Worm (Caenorhabditis elegans) whole organism, L4 larva: ENCODE measurements around the gene pqn-37.
A peak's percentile ranks its signal among the peaks of the same experiment; 100 is the strongest.

Experiments
- F44E2.7 ChIP-seq: fragments of 200-800 bp; sonication (Bioruptor generic); IDR thresholded peaks from 2 replicates; pipeline ENCODE4 v2.1.2; 2022; ENCODE audit warnings: missing genetic modification characterization, missing compliant biosample characterization
- T20F7.1 ChIP-seq: fragments of 200-800 bp; sonication (Bioruptor generic); optimal IDR thresholded peaks from 2 replicates; lab custom pipeline; 2018; ENCODE audit warnings: mild to moderate bottlenecking, missing genetic modification characterization, missing compliant biosample characterization
- Y48G9A.11 ChIP-seq: fragments of 200-800 bp; sonication (Bioruptor generic); IDR thresholded peaks from 2 replicates; pipeline ENCODE4 v1.3.6; 2022; ENCODE audit warnings: missing genetic modification reagents, missing genetic modification characterization, missing compliant biosample characterization
- Y5F2A.4 ChIP-seq: fragments of 200-800 bp; sonication (Bioruptor generic); optimal IDR thresholded peaks from 2 replicates; lab custom pipeline; 2018; ENCODE audit warnings: mild to moderate bottlenecking, missing genetic modification characterization, missing compliant biosample characterization
- Y75B8A.6 ChIP-seq: fragments of 200-800 bp; sonication (Bioruptor generic); IDR thresholded peaks from 2 replicates; pipeline ENCODE4 v1.3.6; 2022; ENCODE audit warnings: missing genetic modification reagents, missing genetic modification characterization, missing compliant biosample characterization
- aly-2 ChIP-seq: sonication (generic microtip); optimal IDR thresholded peaks from 2 replicates; lab custom pipeline; 2018; ENCODE audit warnings: missing biosample characterization, missing genetic modification characterization
- ceh-28 ChIP-seq: fragments of 150-350 bp; optimal IDR thresholded peaks from 2 replicates; lab custom pipeline; 2014; ENCODE audit warnings: missing biosample characterization, missing genetic modification reagents, missing genetic modification characterization
- ceh-44 ChIP-seq: fragments of 200-800 bp; sonication (Bioruptor generic); IDR thresholded peaks from 2 replicates; pipeline ENCODE4 v1.3.6; 2022; ENCODE audit warnings: missing genetic modification reagents, missing genetic modification characterization, missing compliant biosample characterization
- ceh-62 ChIP-seq: sonication (generic microtip); optimal IDR thresholded peaks from 2 replicates; lab custom pipeline; 2017; ENCODE audit warnings: missing biosample characterization, missing genetic modification characterization
- ceh-82 ChIP-seq: sonication (generic microtip); optimal IDR thresholded peaks from 2 replicates; lab custom pipeline; 2017; ENCODE audit warnings: missing biosample characterization, missing genetic modification characterization
- ces-1 ChIP-seq: fragments of 150-350 bp; sonication (generic microtip); optimal IDR thresholded peaks from 4 replicates; lab custom pipeline; 2014; ENCODE audit warnings: missing biosample characterization, missing genetic modification reagents, missing genetic modification characterization
- daf-12 ChIP-seq: fragments of 150-350 bp; optimal IDR thresholded peaks from 2 replicates; lab custom pipeline; 2014; ENCODE audit warnings: missing biosample characterization, missing genetic modification reagents, missing genetic modification characterization
- daf-16 ChIP-seq, 3 experiments: sonication (generic microtip); optimal IDR thresholded peaks; 2 replicates each; lab custom pipeline; 2016 to 2017; ENCODE audit warnings: missing genetic modification characterization in 3 of 3, missing genetic modification reagents in 3 of 3, mild to moderate bottlenecking in 2 of 3, missing compliant biosample characterization in 2 of 3, missing biosample characterization in 1 of 3, moderate library complexity in 1 of 3
- dmd-6 ChIP-seq: fragments of 200-800 bp; sonication (Bioruptor generic); IDR thresholded peaks from 2 replicates; pipeline ENCODE4 v1.3.6; 2022; ENCODE audit warnings: missing genetic modification reagents, missing genetic modification characterization, missing compliant biosample characterization
- dmd-9 ChIP-seq: fragments of 200-800 bp; sonication (Bioruptor generic); IDR thresholded peaks from 2 replicates; pipeline ENCODE4 v1.3.6; 2022; ENCODE audit warnings: missing genetic modification reagents, missing genetic modification characterization, missing compliant biosample characterization
- duxl-1 ChIP-seq: sonication (generic microtip); optimal IDR thresholded peaks from 2 replicates; lab custom pipeline; 2016; ENCODE audit warnings: mild to moderate bottlenecking, missing genetic modification characterization, moderate library complexity, missing compliant biosample characterization; ENCODE audit not compliant: poor library complexity
- dve-1 ChIP-seq: sonication (generic microtip); optimal IDR thresholded peaks from 2 replicates; lab custom pipeline; 2017; ENCODE audit warnings: antibody characterized with exemption, mild to moderate bottlenecking, missing genetic modification characterization, missing compliant biosample characterization; ENCODE audit not compliant: insufficient read depth
- egl-27 ChIP-seq: sonication (generic microtip); optimal IDR thresholded peaks from 3 replicates; lab custom pipeline; 2017; ENCODE audit warnings: missing biosample characterization, missing genetic modification reagents, missing genetic modification characterization
- fkh-10 ChIP-seq: fragments of 150-350 bp; optimal IDR thresholded peaks from 2 replicates; lab custom pipeline; 2014; ENCODE audit warnings: missing biosample characterization, missing genetic modification reagents, missing genetic modification characterization
- fos-1 ChIP-seq: fragments of 150-350 bp; optimal IDR thresholded peaks from 2 replicates; lab custom pipeline; 2014; ENCODE audit warnings: missing biosample characterization, missing genetic modification characterization
- gei-8 ChIP-seq: fragments of 200-800 bp; sonication (Bioruptor generic); optimal IDR thresholded peaks from 2 replicates; lab custom pipeline; 2018; ENCODE audit warnings: mild to moderate bottlenecking, missing genetic modification characterization, missing compliant biosample characterization
- hlh-11 ChIP-seq: fragments of 200-800 bp; sonication (Bioruptor generic); optimal IDR thresholded peaks from 2 replicates; lab custom pipeline; 2018; ENCODE audit warnings: mild to moderate bottlenecking, missing genetic modification characterization, missing compliant biosample characterization
- jun-1 ChIP-seq: fragments of 150-350 bp; optimal IDR thresholded peaks from 2 replicates; lab custom pipeline; 2014; ENCODE audit warnings: missing biosample characterization, missing genetic modification reagents, missing genetic modification characterization
- lin-13 ChIP-seq: fragments of 150-350 bp; optimal IDR thresholded peaks from 2 replicates; lab custom pipeline; 2014; ENCODE audit warnings: missing biosample characterization, missing genetic modification reagents, missing genetic modification characterization
- lin-15B ChIP-seq: fragments of 150-350 bp; sonication (generic microtip); optimal IDR thresholded peaks from 3 replicates; lab custom pipeline; 2014; ENCODE audit warnings: missing biosample characterization, missing genetic modification characterization
- lin-39 ChIP-seq: fragments of 150-350 bp; optimal IDR thresholded peaks from 2 replicates; lab custom pipeline; 2014; ENCODE audit warnings: missing biosample characterization, missing genetic modification reagents, missing genetic modification characterization
- madf-5 ChIP-seq, 2 experiments: fragments of 200-800 bp; sonication (Bioruptor generic); IDR thresholded peaks; 2 replicates each; pipeline ENCODE4 v1.3.6; 2022; ENCODE audit warnings: missing compliant biosample characterization in 2 of 2, missing genetic modification characterization in 2 of 2
- madf-9 ChIP-seq: fragments of 200-800 bp; sonication (Bioruptor generic); conservative IDR thresholded peaks from 2 replicates; pipeline ENCODE4 v1.3.6; 2022; ENCODE audit warnings: missing genetic modification reagents, missing genetic modification characterization, missing compliant biosample characterization
- mdl-1 ChIP-seq, 2 experiments: fragments of 150-350 bp in 1 of 2; sonication (generic microtip) in 1 of 2; optimal IDR thresholded peaks; 2 replicates each; lab custom pipeline; 2014 to 2017; ENCODE audit warnings: missing biosample characterization in 2 of 2, missing genetic modification characterization in 2 of 2
- nhr-102 ChIP-seq: sonication (generic microtip); optimal IDR thresholded peaks from 2 replicates; lab custom pipeline; 2016; ENCODE audit warnings: mild to moderate bottlenecking, missing genetic modification characterization, moderate library complexity, missing compliant biosample characterization
- nhr-11 ChIP-seq: fragments of 150-350 bp; optimal IDR thresholded peaks from 2 replicates; lab custom pipeline; 2014; ENCODE audit warnings: missing biosample characterization, missing genetic modification characterization
- nhr-111 ChIP-seq: fragments of 200-800 bp; sonication (Bioruptor generic); optimal IDR thresholded peaks from 2 replicates; lab custom pipeline; 2018; ENCODE audit warnings: mild to moderate bottlenecking, missing genetic modification characterization, missing compliant biosample characterization
- nhr-25 ChIP-seq: sonication (generic microtip); optimal IDR thresholded peaks from 2 replicates; lab custom pipeline; 2017; ENCODE audit warnings: missing genetic modification characterization, mild to moderate bottlenecking, missing compliant biosample characterization, antibody characterized with exemption, moderate library complexity, borderline replicate concordance; ENCODE audit not compliant: insufficient read depth
- nhr-28 ChIP-seq: fragments of 150-350 bp; optimal IDR thresholded peaks from 2 replicates; lab custom pipeline; 2014; ENCODE audit warnings: missing biosample characterization, missing genetic modification characterization
- nhr-48 ChIP-seq: sonication (generic microtip); optimal IDR thresholded peaks from 2 replicates; lab custom pipeline; 2016; ENCODE audit warnings: mild to moderate bottlenecking, missing genetic modification characterization, missing compliant biosample characterization
- nhr-6 ChIP-seq: fragments of 150-350 bp; optimal IDR thresholded peaks from 2 replicates; lab custom pipeline; 2014; ENCODE audit warnings: missing biosample characterization, missing genetic modification characterization
- nhr-77 ChIP-seq: fragments of 150-350 bp; optimal IDR thresholded peaks from 2 replicates; lab custom pipeline; 2014; ENCODE audit warnings: missing biosample characterization, missing genetic modification characterization
- sdz-12 ChIP-seq: fragments of 200-800 bp; sonication (Bioruptor generic); optimal IDR thresholded peaks from 2 replicates; lab custom pipeline; 2018; ENCODE audit warnings: mild to moderate bottlenecking, missing genetic modification characterization, missing compliant biosample characterization
- set-16 ChIP-seq: fragments of 200-800 bp; sonication (Bioruptor generic); IDR thresholded peaks from 2 replicates; pipeline ENCODE4 v1.3.6; 2022; ENCODE audit warnings: missing genetic modification reagents, missing genetic modification characterization, missing compliant biosample characterization
- snpc-4 ChIP-seq: fragments of 150-350 bp; optimal IDR thresholded peaks from 2 replicates; lab custom pipeline; 2014; ENCODE audit warnings: missing biosample characterization, missing genetic modification characterization
- spr-1 ChIP-seq: sonication (generic microtip); optimal IDR thresholded peaks from 2 replicates; lab custom pipeline; 2016; ENCODE audit warnings: mild to moderate bottlenecking, missing genetic modification characterization, missing compliant biosample characterization
- spr-3 ChIP-seq: fragments of 200-800 bp; sonication (Bioruptor generic); optimal IDR thresholded peaks from 2 replicates; lab custom pipeline; 2018; ENCODE audit warnings: mild to moderate bottlenecking, missing genetic modification characterization, missing compliant biosample characterization
- tra-1 ChIP-seq: fragments of 200-800 bp; sonication (Bioruptor generic); IDR thresholded peaks from 2 replicates; pipeline ENCODE4 v1.3.6; 2022; ENCODE audit warnings: missing genetic modification reagents, missing genetic modification characterization, missing compliant biosample characterization
- ztf-7 ChIP-seq: fragments of 150-350 bp; optimal IDR thresholded peaks from 2 replicates; lab custom pipeline; 2014; ENCODE audit warnings: missing biosample characterization, missing genetic modification characterization

Gene pqn-37

ce11 chrX:3260509-3260908 lies 10.2 kb upstream of the pqn-37 start, which contains the start of gene lbp-2:
TSS of gene lbp-2 (plus strand) at chrX:3260610.
- TF ChIP-seq nhr-25 (tag; lab: Kevin White, UChicago) (no peak), daf-16 (GFP tag; optimal IDR thresholded peaks at IDR 0.05; lab: Kevin White, UChicago) (peak in 1 of 2 experiments; percentile 76), daf-16 (tag; optimal IDR thresholded peaks at IDR 0.05; lab: Kevin White, UChicago) (no peak)

ce11 chrX:3258842-3259241 lies 8.5 kb upstream of the pqn-37 start, which contains the start of gene lbp-1:
TSS of gene lbp-1 (plus strand) at chrX:3259142.
- TF ChIP-seq madf-9 (GFP tag; lab: Robert Waterston, UW), result no peak
- no peak for TF ChIP-seq hlh-11 (tag; lab: Kevin White, UChicago)
- no peak for TF ChIP-seq ces-1 (GFP tag; lab: Kevin White, UChicago)
- no peak for TF ChIP-seq daf-12 (tag; lab: Kevin White, UChicago)
- no peak for TF ChIP-seq F44E2.7
- TF ChIP-seq dmd-6 (GFP tag; lab: Robert Waterston, UW), result no peak
- TF ChIP-seq spr-3 (GFP tag; lab: Kevin White, UChicago), result no peak
- no peak for TF ChIP-seq Y48G9A.11 (GFP tag; lab: Robert Waterston, UW)
- TF ChIP-seq fkh-10 (GFP tag; lab: Kevin White, UChicago), result no peak
- no peak for TF ChIP-seq snpc-4
- TF ChIP-seq lin-15B, result no peak
- TF ChIP-seq nhr-111, result no peak
- TF ChIP-seq fos-1 (tag; lab: Kevin White, UChicago), result no peak
- TF ChIP-seq set-16, result no peak
- no peak for TF ChIP-seq mdl-1 (tag; optimal IDR thresholded peaks at IDR 0.05; lab: Kevin White, UChicago)
- no peak for TF ChIP-seq nhr-25 (tag; lab: Kevin White, UChicago)

DNA sequence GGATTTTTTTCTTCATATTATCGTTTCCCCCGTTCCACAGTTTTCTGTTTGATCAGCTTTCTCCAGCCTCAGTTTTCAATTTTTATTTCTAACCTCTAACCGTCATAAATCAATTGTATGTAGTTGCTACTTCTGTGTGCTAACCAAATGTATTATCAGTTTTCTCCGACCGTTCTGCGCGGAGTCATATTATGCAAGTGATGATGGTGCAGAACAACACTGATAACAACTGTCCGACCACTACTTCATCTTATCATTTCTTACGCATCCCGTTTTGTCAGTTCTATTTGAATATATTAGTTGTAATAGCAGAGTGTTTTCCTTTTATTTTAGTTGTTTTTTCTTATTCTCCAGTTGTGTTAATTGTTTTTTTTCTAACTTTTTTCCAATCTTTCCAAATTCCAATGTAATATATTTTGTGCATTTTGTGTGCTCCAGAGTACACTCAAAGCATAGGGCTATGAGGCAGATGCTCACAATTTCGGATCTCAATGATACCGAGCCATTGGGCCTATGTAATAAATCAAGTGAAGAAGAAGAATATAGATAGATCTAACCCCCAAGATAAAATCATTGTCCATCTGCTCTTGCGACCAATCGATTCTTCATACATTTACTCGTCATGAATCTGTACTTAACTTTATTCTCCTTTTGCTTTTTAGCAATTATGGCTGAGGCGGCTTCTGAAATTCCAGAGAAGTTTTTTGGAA lies 6.6 kb upstream of the pqn-37 start, which contains the start of gene lbp-3:
Gene lbp-3, plus strand, starts transcription at position 589 of the 710 bp plus-strand sequence.
- peak; percentile 37 for TF ChIP-seq nhr-77
- no peak for TF ChIP-seq ceh-44 (GFP tag; lab: Robert Waterston, UW)
- TF ChIP-seq lin-39 (tag; lab: Kevin White, UChicago), result no peak
- no peak for TF ChIP-seq snpc-4
- peak; percentile 88 for TF ChIP-seq nhr-28 (tag; lab: Kevin White, UChicago)
- no peak for TF ChIP-seq madf-5 (GFP tag; IDR thresholded peaks at IDR 0.05; lab: Robert Waterston, UW)
- no peak for TF ChIP-seq daf-16 (GFP tag; optimal IDR thresholded peaks at IDR 0.05; lab: Kevin White, UChicago)
- peak; percentile 94 for TF ChIP-seq daf-16 (tag; optimal IDR thresholded peaks at IDR 0.05; lab: Kevin White, UChicago)
- TF ChIP-seq tra-1 (GFP tag; lab: Robert Waterston, UW), result no peak
- no peak for TF ChIP-seq gei-8 (GFP tag; lab: Kevin White, UChicago)
- no peak for TF ChIP-seq set-16
- no peak for TF ChIP-seq spr-1
- no peak for TF ChIP-seq lin-13
- TF ChIP-seq ztf-7, result peak; percentile 98
- no peak for TF ChIP-seq Y75B8A.6 (GFP tag; lab: Robert Waterston, UW)
- no peak for TF ChIP-seq dmd-9 (GFP tag; lab: Robert Waterston, UW)
- no peak for TF ChIP-seq duxl-1 (tag; lab: Kevin White, UChicago)
- TF ChIP-seq sdz-12 (GFP tag; lab: Kevin White, UChicago), result no peak
- no peak for TF ChIP-seq ceh-82 (tag; lab: Kevin White, UChicago)
- TF ChIP-seq dmd-6 (GFP tag; lab: Robert Waterston, UW), result peak; percentile 61
- TF ChIP-seq daf-12 (tag; lab: Kevin White, UChicago), result no peak
- TF ChIP-seq Y48G9A.11 (GFP tag; lab: Robert Waterston, UW), result no peak
- peak; percentile 90 for TF ChIP-seq nhr-102 (tag; lab: Kevin White, UChicago)
- no peak for TF ChIP-seq fkh-10 (GFP tag; lab: Kevin White, UChicago)
- no peak for TF ChIP-seq Y5F2A.4 (GFP tag; lab: Kevin White, UChicago)
- peak; percentile 78 for TF ChIP-seq hlh-11 (tag; lab: Kevin White, UChicago)
- no peak for TF ChIP-seq nhr-6 (tag; lab: Kevin White, UChicago)
- no peak for TF ChIP-seq nhr-11 (tag; lab: Kevin White, UChicago)
- TF ChIP-seq ceh-62, result no peak
- TF ChIP-seq T20F7.1 (GFP tag; lab: Kevin White, UChicago), result no peak
- TF ChIP-seq dve-1 (tag; lab: Kevin White, UChicago), result peak; percentile 83
- no peak for TF ChIP-seq jun-1 (tag; lab: Kevin White, UChicago)
- TF ChIP-seq ceh-28 (tag; lab: Kevin White, UChicago), result no peak
- no peak for TF ChIP-seq aly-2
- TF ChIP-seq nhr-48 (tag; lab: Kevin White, UChicago), result peak; percentile 32
- TF ChIP-seq egl-27 (tag; lab: Kevin White, UChicago), result no peak
